Worm (Caenorhabditis elegans) whole organism, L4 larva: ENCODE data around the gene W03C9.1.

Experiments used
- ZK546.5 ChIP-seq, 2 experiments: sonication (generic microtip); optimal IDR thresholded peaks; 2 replicates each; lab custom pipeline; 2017; ENCODE audit warnings: missing biosample characterization in 2 of 2, missing genetic modification characterization in 2 of 2
- egl-27 ChIP-seq: sonication (generic microtip); optimal IDR thresholded peaks from 3 replicates; lab custom pipeline; 2017; ENCODE audit warnings: missing biosample characterization, missing genetic modification reagents, missing genetic modification characterization
- fkh-10 ChIP-seq: fragments of 150-350 bp; optimal IDR thresholded peaks from 2 replicates; lab custom pipeline; 2014; ENCODE audit warnings: missing biosample characterization, missing genetic modification reagents, missing genetic modification characterization
- hlh-11 ChIP-seq: fragments of 200-800 bp; sonication (Bioruptor generic); optimal IDR thresholded peaks from 2 replicates; lab custom pipeline; 2018; ENCODE audit warnings: mild to moderate bottlenecking, missing genetic modification characterization, missing compliant biosample characterization
- lim-7 ChIP-seq: fragments of 200-800 bp; sonication (Bioruptor generic); IDR thresholded peaks from 2 replicates; pipeline ENCODE4 v1.3.6; 2022; ENCODE audit warnings: missing genetic modification characterization, missing compliant biosample characterization
- nhr-28 ChIP-seq: fragments of 150-350 bp; optimal IDR thresholded peaks from 2 replicates; lab custom pipeline; 2014; ENCODE audit warnings: missing biosample characterization, missing genetic modification characterization
- nhr-42 ChIP-seq: fragments of 200-800 bp; sonication (Bioruptor generic); IDR thresholded peaks from 2 replicates; pipeline ENCODE4 v1.3.6; 2022; ENCODE audit warnings: missing genetic modification characterization, missing compliant biosample characterization
- nhr-76 ChIP-seq: fragments of 150-350 bp; optimal IDR thresholded peaks from 2 replicates; lab custom pipeline; 2014; ENCODE audit warnings: missing biosample characterization, missing genetic modification characterization
- nhr-77 ChIP-seq: fragments of 150-350 bp; optimal IDR thresholded peaks from 2 replicates; lab custom pipeline; 2014; ENCODE audit warnings: missing biosample characterization, missing genetic modification characterization
- skn-1 ChIP-seq: fragments of 150-350 bp; optimal IDR thresholded peaks from 2 replicates; lab custom pipeline; 2014; ENCODE audit warnings: missing biosample characterization, missing genetic modification characterization
- snpc-4 ChIP-seq: fragments of 150-350 bp; optimal IDR thresholded peaks from 2 replicates; lab custom pipeline; 2014; ENCODE audit warnings: missing biosample characterization, missing genetic modification characterization
- zfp-3 ChIP-seq: fragments of 200-800 bp; sonication (Bioruptor generic); conservative IDR thresholded peaks from 2 replicates; pipeline ENCODE4 v1.3.6; 2022; ENCODE audit warnings: missing genetic modification reagents, missing genetic modification characterization, missing compliant biosample characterization
- zip-2 ChIP-seq: fragments of 150-350 bp; optimal IDR thresholded peaks from 2 replicates; lab custom pipeline; 2014; ENCODE audit warnings: missing biosample characterization, missing genetic modification characterization

- TF ChIP-seq ZK546.5 (tag; optimal IDR thresholded peaks at IDR 0.05; lab: Kevin White, UChicago) (no peak), lim-7 (GFP tag; lab: Robert Waterston, UW) (no peak), zfp-3 (GFP tag; lab: Robert Waterston, UW) (no peak), nhr-76 (tag; lab: Kevin White, UChicago) (no peak), hlh-11 (no peak), skn-1 (no peak), egl-27 (tag; lab: Kevin White, UChicago) (no peak), snpc-4 (tag; lab: Kevin White, UChicago) (no peak), nhr-77 (tag; lab: Kevin White, UChicago) (no peak), nhr-28 (tag; lab: Kevin White, UChicago) (no peak), zip-2 (tag; lab: Kevin White, UChicago) (no peak), fkh-10 (GFP tag; lab: Kevin White, UChicago) (no peak), nhr-42 (GFP tag; lab: Robert Waterston, UW) (no peak)
These were observed 16.6 kb upstream of the W03C9.1 start for ce11 chrII:11978478-11978877.
